Worm (Caenorhabditis elegans): Measurements from ENCODE around the gene F01D5.3.

Gene F01D5.3

ce11 chrII:13954077-13954476, 45.9 kb downstream of the F01D5.3 start:
- TF ChIP-seq elt-2 (tag; optimal IDR thresholded peaks at IDR 0.05) (peak; percentile 59), che-1 (tag; optimal IDR thresholded peaks at IDR 0.05) (no peak)

- no peak for TF ChIP-seq sox-2 (GFP tag; IDR thresholded peaks at IDR 0.05)
- TF ChIP-seq unc-3 (GFP tag; conservative IDR thresholded peaks at IDR 0.05) = no peak
- no peak for TF ChIP-seq unc-3 (tag; optimal IDR thresholded peaks at IDR 0.05)
Measured at ce11 chrII:13951986-13952385, 48.0 kb downstream of the F01D5.3 start.

- TF ChIP-seq ets-4 (tag; optimal IDR thresholded peaks at IDR 0.05) (no peak), elt-2 (tag; optimal IDR thresholded peaks at IDR 0.05) (peak; percentile 54)
Measured at ce11 chrII:13949290-13949689, 50.7 kb downstream of the F01D5.3 start, which contains the start of gene sre-44. Gene sre-44 (plus strand): TSS chrII:13949590.

All from whole organism, late embryonic.